Worm (Caenorhabditis elegans): Measurements from ENCODE around the gene fat-1.

The fat-1 gene

DNA sequence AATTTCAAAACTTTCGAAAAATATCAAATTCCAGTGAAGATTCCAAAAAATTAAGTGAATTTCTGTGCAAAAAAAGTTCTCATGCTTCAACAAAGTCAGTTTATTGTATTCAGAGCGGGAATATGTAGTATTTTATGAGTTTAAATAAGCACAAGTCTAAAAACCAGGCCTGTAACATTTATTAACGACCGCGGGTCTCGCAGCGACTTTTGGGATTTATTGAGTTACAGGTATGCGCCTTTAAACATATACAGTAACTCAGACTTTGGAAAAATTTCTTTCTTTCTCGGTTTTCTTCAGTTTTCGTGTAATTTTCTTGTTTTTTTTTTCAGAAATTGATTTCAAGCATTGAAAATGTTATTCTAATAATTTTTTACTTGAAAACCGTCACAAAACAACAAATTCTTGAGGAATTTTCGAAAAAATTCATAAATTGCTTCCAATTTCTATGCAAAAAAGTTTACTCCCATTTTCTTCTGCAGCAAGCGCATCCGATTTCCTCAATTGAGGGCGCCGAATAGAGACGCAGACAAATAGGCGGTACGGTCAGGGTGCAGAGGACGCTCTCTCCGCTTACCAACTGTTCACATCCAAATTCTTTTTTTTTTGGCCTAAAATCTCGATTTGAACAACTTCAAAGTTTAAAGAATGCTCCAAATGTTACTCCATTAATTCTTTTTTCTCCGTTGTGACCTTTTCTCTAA lies 4.0 kb upstream of the fat-1 start:
- TF ChIP-seq hmg-1.1 (GFP tag; IDR thresholded peaks at IDR 0.05) (0 out of 2 replicates have a peak, but pooled peaks have one; percentile 35), nhr-28 (tag; optimal IDR thresholded peaks at IDR 0.05) (peak; percentile 15), ceh-82 (tag; optimal IDR thresholded peaks at IDR 0.05) (no peak), skn-1 (tag; optimal IDR thresholded peaks at IDR 0.05) (no peak), Y105C5A.15 (GFP tag; IDR thresholded peaks at IDR 0.05) (no peak), F49E8.2 (tag; optimal IDR thresholded peaks at IDR 0.05; ENCODE audit: borderline replicate concordance) (peak; percentile 57), aha-1 (tag) (peak; percentile 96), nhr-102 (tag; optimal IDR thresholded peaks at IDR 0.05) (no peak), lin-29 (GFP tag; IDR thresholded peaks at IDR 0.05) (no peak), hlh-11 (tag; optimal IDR thresholded peaks at IDR 0.05) (peak; percentile 34), nhr-6 (tag; optimal IDR thresholded peaks at IDR 0.05) (no peak), snpc-1.2 (GFP tag; IDR thresholded peaks at IDR 0.05) (peak; percentile 74; the same call in 1 of the 2 replicates), tra-1 (GFP tag; IDR thresholded peaks at IDR 0.05) (no peak), lin-38 (GFP tag; IDR thresholded peaks at IDR 0.05) (peak; percentile 31)

DNA sequence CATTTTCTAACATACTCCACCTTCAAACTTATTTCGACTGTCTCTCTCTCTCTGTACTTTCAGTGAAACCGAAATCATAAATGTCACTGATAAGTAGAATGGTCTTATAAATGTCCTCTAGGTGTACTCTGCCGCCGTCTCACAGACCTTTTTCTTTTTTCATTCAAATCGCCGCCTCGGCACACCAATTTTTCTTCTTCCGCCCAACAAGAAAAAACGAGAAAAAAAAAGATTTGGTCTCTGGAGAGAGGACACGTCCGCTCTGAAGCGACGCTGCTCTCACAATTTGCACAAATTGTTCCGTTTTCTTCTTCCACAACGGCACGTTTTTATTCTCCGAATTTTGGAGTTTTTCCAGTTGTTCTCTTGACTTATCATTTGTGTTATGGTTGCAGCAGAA lies 2.3 kb upstream of the fat-1 start:
- TF ChIP-seq nhr-28 (tag; optimal IDR thresholded peaks at IDR 0.05) (peak; percentile 21), nhr-76 (tag; optimal IDR thresholded peaks at IDR 0.05) (no peak), lin-29 (GFP tag; IDR thresholded peaks at IDR 0.05) (no peak), snpc-1.2 (GFP tag; IDR thresholded peaks at IDR 0.05) (no peak), hlh-11 (tag; optimal IDR thresholded peaks at IDR 0.05) (peak; percentile 57), daf-16 (GFP tag; optimal IDR thresholded peaks at IDR 0.05) (no peak), daf-16 (tag; optimal IDR thresholded peaks at IDR 0.05) (peak; percentile 5), lsy-2 (tag; optimal IDR thresholded peaks at IDR 0.05) (peak in 1 of 2 experiments; percentile 5), lin-15B (tag; optimal IDR thresholded peaks at IDR 0.05) (no peak), mep-1 (tag; optimal IDR thresholded peaks at IDR 0.05) (peak; percentile 27), dve-1 (tag; optimal IDR thresholded peaks at IDR 0.05; ENCODE audit: insufficient read depth) (peak; percentile 0), dmd-6 (GFP tag; IDR thresholded peaks at IDR 0.05) (peak; percentile 56), T26A8.4 (GFP tag; IDR thresholded peaks at IDR 0.05) (no peak), nhr-48 (tag; optimal IDR thresholded peaks at IDR 0.05) (no peak), hif-1 (tag; optimal IDR thresholded peaks at IDR 0.05) (peak in 1 of 2 experiments; percentile 72), mxl-2 (GFP tag; conservative IDR thresholded peaks at IDR 0.05) (no peak), lin-38 (GFP tag; IDR thresholded peaks at IDR 0.05) (0 out of 2 replicates have a peak, but pooled peaks have one; percentile 8), ztf-7 (tag; optimal IDR thresholded peaks at IDR 0.05) (no peak), hmg-1.1 (GFP tag; IDR thresholded peaks at IDR 0.05) (peak; percentile 38; the same call in 1 of the 2 replicates), tra-1 (GFP tag; IDR thresholded peaks at IDR 0.05) (0 out of 2 replicates have a peak, but pooled peaks have one; percentile 9), unc-62 (GFP tag; optimal IDR thresholded peaks at IDR 0.05 in 1 of 2) (peak in 1 of 2 experiments; percentile 82), unc-62 (tag; optimal IDR thresholded peaks at IDR 0.05) (no peak), lin-13 (GFP tag; optimal IDR thresholded peaks at IDR 0.05) (peak; percentile 4), nhr-11 (tag; optimal IDR thresholded peaks at IDR 0.05) (no peak)

- TF ChIP-seq lin-1 (GFP tag; IDR thresholded peaks at IDR 0.05) = peak; percentile 41; the same call in 1 of the 2 replicates
- TF ChIP-seq ama-1 (optimal IDR thresholded peaks at IDR 0.05) = no peak
- no peak for TF ChIP-seq ceh-62 (tag; optimal IDR thresholded peaks at IDR 0.05)
- no peak for TF ChIP-seq dpl-1 (GFP tag; optimal IDR thresholded peaks at IDR 0.05)
- TF ChIP-seq T20F7.1 (GFP tag; optimal IDR thresholded peaks at IDR 0.05) = peak; percentile 10
- TF ChIP-seq F10B5.3 (tag; optimal IDR thresholded peaks at IDR 0.05) = no peak
- peak; percentile 40 for TF ChIP-seq mxl-3 (GFP tag; optimal IDR thresholded peaks at IDR 0.05)
- peak; percentile 72 for TF ChIP-seq nhr-102 (tag; optimal IDR thresholded peaks at IDR 0.05)
- TF ChIP-seq daf-8 (GFP tag; IDR thresholded peaks at IDR 0.05) = no peak
- TF ChIP-seq nhr-76 (tag; optimal IDR thresholded peaks at IDR 0.05) = no peak
- no peak for TF ChIP-seq egl-43 (GFP tag; IDR thresholded peaks at IDR 0.05)
- no peak for TF ChIP-seq F49E8.2 (tag; optimal IDR thresholded peaks at IDR 0.05; ENCODE audit: borderline replicate concordance)
- peak; percentile 88 for TF ChIP-seq dmd-6 (GFP tag; IDR thresholded peaks at IDR 0.05)
- no peak for TF ChIP-seq ceh-82 (tag; optimal IDR thresholded peaks at IDR 0.05)
- peak in 1 of 2 experiments; percentile 24 for TF ChIP-seq daf-16 (GFP tag; optimal IDR thresholded peaks at IDR 0.05)
- TF ChIP-seq daf-16 (tag; optimal IDR thresholded peaks at IDR 0.05) = peak; percentile 81
- no peak for TF ChIP-seq nhr-237 (tag; optimal IDR thresholded peaks at IDR 0.05)
- no peak for TF ChIP-seq ZK337.2 (GFP tag; IDR thresholded peaks at IDR 0.05)
- no peak for TF ChIP-seq lin-13 (GFP tag; optimal IDR thresholded peaks at IDR 0.05)
- no peak for TF ChIP-seq unc-62 (GFP tag; optimal IDR thresholded peaks at IDR 0.05 in 1 of 2)
- TF ChIP-seq unc-62 (tag; optimal IDR thresholded peaks at IDR 0.05) = no peak
- TF ChIP-seq lin-38 (GFP tag; IDR thresholded peaks at IDR 0.05) = no peak
- TF ChIP-seq zag-1 (tag; optimal IDR thresholded peaks at IDR 0.05) = no peak
- TF ChIP-seq unc-130 (GFP tag; optimal IDR thresholded peaks at IDR 0.05) = no peak
- no peak for TF ChIP-seq egl-27 (tag; optimal IDR thresholded peaks at IDR 0.05)
- no peak for TF ChIP-seq sdz-12 (GFP tag; optimal IDR thresholded peaks at IDR 0.05)
Measured at ce11 chrIV:13314181-13314580, 1.3 kb upstream of the fat-1 start.
